Fruit fly (Drosophila melanogaster) whole organism, embryonic: ENCODE measurements around the gene ppk7.

ENCODE experiments used
- Atf-2 ChIP-seq: fragments of 200-800 bp; sonication (Bioruptor generic); optimal IDR thresholded peaks from 2 replicates; lab custom pipeline; 2016; ENCODE audit warnings: missing biosample characterization, missing genetic modification characterization
- CG15514 ChIP-seq: fragments of 200-800 bp; sonication (Bioruptor generic); optimal IDR thresholded peaks from 3 replicates; lab custom pipeline; 2017; ENCODE audit warnings: missing biosample characterization, missing genetic modification characterization, mild to moderate bottlenecking, moderate library complexity, missing genetic modification reagents
- HmgZ ChIP-seq: fragments of 200-800 bp; sonication (Bioruptor generic); optimal IDR thresholded peaks from 2 replicates; lab custom pipeline; 2018; ENCODE audit warnings: missing biosample characterization, mild to moderate bottlenecking, missing genetic modification characterization
- cg ChIP-seq: fragments of 200-800 bp; sonication (Bioruptor generic); optimal IDR thresholded peaks from 3 replicates; lab custom pipeline; 2019; ENCODE audit warnings: missing biosample characterization, mild to moderate bottlenecking, missing genetic modification characterization, moderate library complexity
- cwo ChIP-seq: fragments of 200-800 bp; sonication (Bioruptor generic); optimal IDR thresholded peaks from 3 replicates; lab custom pipeline; 2017; ENCODE audit warnings: missing biosample characterization, missing genetic modification characterization, mild to moderate bottlenecking, moderate library complexity, missing genetic modification reagents
- gcm2 ChIP-seq: fragments of 200-800 bp; sonication (Bioruptor generic); optimal IDR thresholded peaks from 2 replicates; lab custom pipeline; 2016; ENCODE audit warnings: missing biosample characterization, missing genetic modification characterization
- h ChIP-seq: fragments of >200 bp; optimal IDR thresholded peaks from 2 replicates; lab custom pipeline; 2017
- klu ChIP-seq: fragments of 200-800 bp; sonication (Bioruptor generic); IDR thresholded peaks from 2 replicates; pipeline ENCODE4 v1.3.6; 2022; ENCODE audit warnings: missing biosample characterization, missing genetic modification characterization

DNA sequence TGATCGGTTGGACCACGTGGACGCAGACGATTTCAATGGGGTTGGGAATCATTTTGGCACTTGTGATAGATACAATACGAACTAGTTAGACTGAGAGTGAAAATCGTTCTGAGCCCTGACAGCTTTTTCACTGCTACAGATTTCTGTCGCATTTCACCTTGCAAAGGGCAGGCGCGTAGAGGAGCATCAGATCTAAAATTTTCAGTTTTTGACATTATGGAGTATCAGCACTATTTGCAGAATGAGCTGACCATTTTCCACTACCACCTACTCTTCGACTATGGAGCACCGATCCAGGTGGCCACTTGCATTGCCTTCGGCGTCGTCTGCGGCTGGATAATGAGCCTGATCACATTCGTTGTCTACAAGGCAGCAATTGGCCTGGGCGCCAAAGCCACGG, 45.5 kb downstream of the ppk7 start, which contains the start of the genes CG43922 and CG13984:
- TF ChIP-seq cg (no peak), klu (GFP tag; lab: Robert Waterston, UW) (no peak), h (lab: Kevin White, UChicago) (no peak), CG15514 (no peak), cwo (no peak), gcm2 (GFP tag; lab: Kevin White, UChicago) (no peak), Atf-2 (GFP tag; lab: Kevin White, UChicago) (no peak), HmgZ (no peak)
